Worm (Caenorhabditis elegans): ENCODE results near the gene R10E4.3.

The R10E4.3 gene

ce11 chrIII:4269220-4269935 is 17.9 kb downstream of the R10E4.3 start, which contains the start of the genes sftb-1 and R10E4.1 (continued):
- TF ChIP-seq nhr-11 (tag; optimal IDR thresholded peaks at IDR 0.05) (peak; percentile 22), lin-35 (GFP tag; optimal IDR thresholded peaks at IDR 0.05) (peak; percentile 78 to 87), pax-3 (tag; optimal IDR thresholded peaks at IDR 0.05) (no peak), Y116A8C.19 (tag; optimal IDR thresholded peaks at IDR 0.05; ENCODE audit: borderline replicate concordance) (no peak), ztf-4 (tag; optimal IDR thresholded peaks at IDR 0.05) (no peak), aha-1 (tag; optimal IDR thresholded peaks at IDR 0.05) (no peak), nhr-28 (tag; optimal IDR thresholded peaks at IDR 0.05) (no peak), zag-1 (tag; optimal IDR thresholded peaks at IDR 0.05) (no peak), hlh-17 (GFP tag; optimal IDR thresholded peaks at IDR 0.05; ENCODE audit: borderline replicate concordance) (no peak), unc-30 (tag; optimal IDR thresholded peaks at IDR 0.05) (no peak), nhr-85 (tag) (peak; percentile 88), grh-1 (GFP tag; IDR thresholded peaks at IDR 0.05) (0 out of 2 replicates have a peak, but pooled peaks have one; percentile 40), C16A3.4 (tag; optimal IDR thresholded peaks at IDR 0.05) (peak; percentile 75), unc-130 (tag; optimal IDR thresholded peaks at IDR 0.05) (peak; percentile 61), tbx-2 (tag; optimal IDR thresholded peaks at IDR 0.05) (peak; percentile 81), ceh-90 (tag; optimal IDR thresholded peaks at IDR 0.05) (no peak), nhr-12 (tag; optimal IDR thresholded peaks at IDR 0.05) (no peak), unc-98 (GFP tag; IDR thresholded peaks at IDR 0.05) (no peak), unc-62 (GFP tag; optimal IDR thresholded peaks at IDR 0.05) (no peak), dpl-1 (GFP tag; optimal IDR thresholded peaks at IDR 0.05) (peak; percentile 66 to 83 (median 81)), unc-86 (tag; optimal IDR thresholded peaks at IDR 0.05) (peak; percentile 66), ztf-11 (tag; optimal IDR thresholded peaks at IDR 0.05) (peak in 1 of 2 experiments; percentile 62), sox-4 (tag; optimal IDR thresholded peaks at IDR 0.05) (peak; percentile 52), alr-1 (tag; optimal IDR thresholded peaks at IDR 0.05; ENCODE audit: borderline replicate concordance) (no peak), nhr-90 (tag; optimal IDR thresholded peaks at IDR 0.05; ENCODE audit: poor library complexity) (peak; percentile 77), rnt-1 (tag; optimal IDR thresholded peaks at IDR 0.05) (peak; percentile 85), C34B4.2 (tag; optimal IDR thresholded peaks at IDR 0.05) (no peak), nhr-19 (GFP tag; conservative IDR thresholded peaks at IDR 0.05) (peak; percentile 81), elt-2 (tag; optimal IDR thresholded peaks at IDR 0.05) (peak; percentile 13), ama-1 (optimal IDR thresholded peaks at IDR 0.05) (no peak), egl-27 (tag; optimal IDR thresholded peaks at IDR 0.05) (no peak), nhr-84 (tag; optimal IDR thresholded peaks at IDR 0.05) (no peak), egl-13 (tag; optimal IDR thresholded peaks at IDR 0.05) (peak; percentile 60), xbp-1 (tag; optimal IDR thresholded peaks at IDR 0.05) (peak; percentile 82), tlp-1 (tag; optimal IDR thresholded peaks at IDR 0.05) (no peak), lin-15B (tag; optimal IDR thresholded peaks at IDR 0.05) (peak; percentile 30), ceh-82 (tag; optimal IDR thresholded peaks at IDR 0.05) (peak; percentile 76 to 77 (median 77)), nhr-76 (tag; optimal IDR thresholded peaks at IDR 0.05) (no peak), dsc-1 (tag; optimal IDR thresholded peaks at IDR 0.05) (peak; percentile 74), lin-13 (GFP tag; optimal IDR thresholded peaks at IDR 0.05) (peak; percentile 62), nhr-47 (tag; optimal IDR thresholded peaks at IDR 0.05) (peak; percentile 86), vab-15 (tag; optimal IDR thresholded peaks at IDR 0.05) (no peak), lin-39 (tag; optimal IDR thresholded peaks at IDR 0.05) (peak; percentile 62), mef-2 (tag; optimal IDR thresholded peaks at IDR 0.05) (no peak), lsy-2 (tag; optimal IDR thresholded peaks at IDR 0.05) (peak; percentile 84 to 85), ceh-63 (GFP tag; optimal IDR thresholded peaks at IDR 0.05) (no peak), fos-1 (tag; optimal IDR thresholded peaks at IDR 0.05) (no peak), hpl-2 (GFP tag; optimal IDR thresholded peaks at IDR 0.05) (peak; percentile 22), swsn-7 (tag; optimal IDR thresholded peaks at IDR 0.05) (peak; percentile 80)
